Fruit fly (Drosophila melanogaster) whole organism, embryonic: ENCODE results near the gene wus.

Experiments used
- Bgb ChIP-seq: fragments of 200-800 bp; sonication (Bioruptor generic); IDR thresholded peaks from 2 replicates; pipeline ENCODE4 v1.3.6; 2022; ENCODE audit warnings: missing biosample characterization, missing genetic modification characterization; ENCODE audit not compliant: partially characterized antibody
- CG10209 ChIP-seq: fragments of 200-800 bp; sonication (Bioruptor generic); optimal IDR thresholded peaks from 3 replicates; lab custom pipeline; 2017; ENCODE audit warnings: missing biosample characterization, mild to moderate bottlenecking, missing genetic modification characterization, missing genetic modification reagents
- CG14710 ChIP-seq: fragments of 200-800 bp; sonication (Bioruptor generic); optimal IDR thresholded peaks from 3 replicates; lab custom pipeline; 2019; ENCODE audit warnings: missing biosample characterization, mild to moderate bottlenecking, missing genetic modification characterization, moderate library complexity
- CG1832 ChIP-seq: fragments of 200-800 bp; sonication (Bioruptor generic); optimal IDR thresholded peaks from 2 replicates; lab custom pipeline; 2017; ENCODE audit warnings: missing biosample characterization, mild to moderate bottlenecking, missing genetic modification characterization, inconsistent platforms
- CG18764 ChIP-seq: fragments of 200-800 bp; sonication (Bioruptor generic); optimal IDR thresholded peaks from 3 replicates; lab custom pipeline; 2016; ENCODE audit warnings: missing biosample characterization, missing genetic modification characterization
- CG34376 ChIP-seq: fragments of 200-800 bp; sonication (Bioruptor generic); optimal IDR thresholded peaks from 2 replicates; lab custom pipeline; 2018; ENCODE audit warnings: missing biosample characterization, mild to moderate bottlenecking, missing genetic modification characterization
- CG3995 ChIP-seq: fragments of 200-800 bp; sonication (Bioruptor generic); optimal IDR thresholded peaks from 3 replicates; lab custom pipeline; 2016; ENCODE audit warnings: missing biosample characterization, missing genetic modification characterization
- CG42726 ChIP-seq: fragments of 200-800 bp; sonication (Bioruptor generic); IDR thresholded peaks from 2 replicates; pipeline ENCODE4 v1.3.6; 2022; ENCODE audit warnings: missing biosample characterization, missing genetic modification characterization; ENCODE audit not compliant: partially characterized antibody
- CG4617 ChIP-seq: fragments of 200-800 bp; sonication (Bioruptor generic); optimal IDR thresholded peaks from 3 replicates; lab custom pipeline; 2016; ENCODE audit warnings: missing biosample characterization, missing genetic modification characterization, borderline replicate concordance
- CG6791 ChIP-seq: fragments of 200-800 bp; sonication (Bioruptor generic); IDR thresholded peaks from 3 replicates; pipeline ENCODE4 v1.3.6; 2022; ENCODE audit warnings: missing biosample characterization, missing genetic modification characterization; ENCODE audit not compliant: partially characterized antibody
- CG7963 ChIP-seq: fragments of 200-800 bp; sonication (Bioruptor generic); IDR thresholded peaks from 3 replicates; pipeline ENCODE4 v1.3.6; 2022; ENCODE audit warnings: missing biosample characterization, missing genetic modification characterization; ENCODE audit not compliant: partially characterized antibody
- CG7987 ChIP-seq: fragments of 200-800 bp; sonication (Bioruptor generic); optimal IDR thresholded peaks from 2 replicates; lab custom pipeline; 2018; ENCODE audit warnings: missing biosample characterization, mild to moderate bottlenecking, missing genetic modification characterization, moderate library complexity
- CG9797 ChIP-seq: fragments of 200-800 bp; sonication (Bioruptor generic); optimal IDR thresholded peaks from 3 replicates; lab custom pipeline; 2018; ENCODE audit warnings: missing biosample characterization, mild to moderate bottlenecking, missing genetic modification characterization
- CG9932 ChIP-seq: fragments of 200-800 bp; sonication (Bioruptor generic); IDR thresholded peaks from 2 replicates; pipeline ENCODE4 v1.3.6; 2022; ENCODE audit warnings: missing biosample characterization, missing genetic modification characterization
- CrebB ChIP-seq: fragments of 200-800 bp; sonication (Bioruptor generic); optimal IDR thresholded peaks from 3 replicates; lab custom pipeline; 2018; ENCODE audit warnings: missing biosample characterization, mild to moderate bottlenecking, missing genetic modification characterization
- Doc2 ChIP-seq: fragments of 200-800 bp; sonication (Bioruptor generic); IDR thresholded peaks from 2 replicates; pipeline ENCODE4 v1.3.6; 2022; ENCODE audit warnings: missing biosample characterization, missing genetic modification characterization
- Doc3 ChIP-seq: fragments of 200-800 bp; sonication (Bioruptor generic); IDR thresholded peaks from 3 replicates; pipeline ENCODE4 v1.3.6; 2022; ENCODE audit warnings: missing biosample characterization, missing genetic modification characterization; ENCODE audit not compliant: partially characterized antibody
- Drgx ChIP-seq: fragments of 200-800 bp; sonication (Bioruptor generic); IDR thresholded peaks from 2 replicates; pipeline ENCODE4 v1.3.6; 2022; ENCODE audit warnings: missing biosample characterization, missing genetic modification characterization
- Fer3 ChIP-seq: fragments of 200-800 bp; sonication (Bioruptor generic); optimal IDR thresholded peaks from 2 replicates; lab custom pipeline; 2018; ENCODE audit warnings: missing biosample characterization, mild to moderate bottlenecking, missing genetic modification characterization, moderate library complexity
- HLH4C ChIP-seq: fragments of 200-800 bp; sonication (Bioruptor generic); IDR thresholded peaks from 3 replicates; pipeline ENCODE4 v1.3.6; 2022; ENCODE audit warnings: missing biosample characterization, missing genetic modification characterization; ENCODE audit not compliant: partially characterized antibody
- MESR4 ChIP-seq: fragments of 200-800 bp; sonication (Bioruptor generic); optimal IDR thresholded peaks from 2 replicates; lab custom pipeline; 2018; ENCODE audit warnings: missing biosample characterization, mild to moderate bottlenecking, missing genetic modification characterization, moderate library complexity
- Nf-YA ChIP-seq: fragments of 200-800 bp; sonication (Bioruptor generic); IDR thresholded peaks from 2 replicates; pipeline ENCODE4 v1.3.6; 2022; ENCODE audit warnings: missing biosample characterization, missing genetic modification characterization
- bbx ChIP-seq: fragments of 200-800 bp; sonication (Bioruptor generic); IDR thresholded peaks from 2 replicates; pipeline ENCODE4 v1.3.6; 2022; ENCODE audit warnings: missing biosample characterization, missing genetic modification characterization; ENCODE audit not compliant: partially characterized antibody
- bsh ChIP-seq, 2 experiments: fragments of 200-800 bp; sonication (Bioruptor generic); optimal IDR thresholded peaks; 2 replicates each; lab custom pipeline; 2017 to 2018; ENCODE audit warnings: mild to moderate bottlenecking in 2 of 2, missing biosample characterization in 2 of 2, missing genetic modification characterization in 2 of 2, moderate library complexity in 1 of 2
- chinmo ChIP-seq: fragments of 200-800 bp; sonication (Bioruptor generic); IDR thresholded peaks from 4 replicates; pipeline ENCODE4 v1.3.6; 2022; ENCODE audit warnings: missing biosample characterization, missing genetic modification characterization; ENCODE audit not compliant: partially characterized antibody
- crp ChIP-seq, 2 experiments: fragments of 200-800 bp; sonication (Bioruptor generic); optimal IDR thresholded peaks; 2 replicates in 1 of 2; 3 replicates in 1 of 2; lab custom pipeline; 2017; ENCODE audit warnings: missing biosample characterization in 2 of 2, missing genetic modification characterization in 2 of 2, mild to moderate bottlenecking in 1 of 2, moderate library complexity in 1 of 2
- dimm ChIP-seq: fragments of 200-800 bp; sonication (Bioruptor generic); IDR thresholded peaks from 2 replicates; pipeline ENCODE4 v1.3.6; 2022; ENCODE audit warnings: missing biosample characterization, missing genetic modification characterization
- dmrt11E ChIP-seq: fragments of 200-800 bp; sonication (Bioruptor generic); optimal IDR thresholded peaks from 3 replicates; lab custom pipeline; 2018; ENCODE audit warnings: missing biosample characterization, mild to moderate bottlenecking, missing genetic modification characterization, moderate library complexity
- eve ChIP-seq, 2 experiments: fragments of >200 bp; optimal IDR thresholded peaks; 2 replicates each; lab custom pipeline; 2017; ENCODE audit warnings: missing biosample characterization in 2 of 2, missing genetic modification characterization in 2 of 2
- fd3F ChIP-seq: fragments of 200-800 bp; sonication (Bioruptor generic); optimal IDR thresholded peaks from 2 replicates; lab custom pipeline; 2018; ENCODE audit warnings: missing biosample characterization, mild to moderate bottlenecking, missing genetic modification characterization, moderate library complexity
- inv ChIP-seq: fragments of 200-800 bp; sonication (Bioruptor generic); IDR thresholded peaks from 2 replicates; pipeline ENCODE4 v1.3.6; 2022; ENCODE audit warnings: missing biosample characterization, missing genetic modification characterization; ENCODE audit not compliant: partially characterized antibody
- lola ChIP-seq, 3 experiments: fragments of >200 bp in 2 of 3; fragments of 200-800 bp in 1 of 3; sonication (Bioruptor generic) in 1 of 3; optimal IDR thresholded peaks; 2 replicates each; lab custom pipeline; 2017 to 2019; ENCODE audit warnings: missing biosample characterization in 3 of 3, missing genetic modification characterization in 3 of 3, mild to moderate bottlenecking in 1 of 3, moderate library complexity in 1 of 3
- nerfin-2 ChIP-seq: fragments of 200-800 bp; sonication (Bioruptor generic); IDR thresholded peaks from 2 replicates; pipeline ENCODE4 v1.3.6; 2022; ENCODE audit warnings: missing biosample characterization, missing genetic modification characterization; ENCODE audit not compliant: partially characterized antibody
- nmo ChIP-seq: fragments of 200-800 bp; sonication (Bioruptor generic); optimal IDR thresholded peaks from 2 replicates; lab custom pipeline; 2018; ENCODE audit warnings: missing biosample characterization, mild to moderate bottlenecking, missing genetic modification characterization, moderate library complexity
- nom ChIP-seq: fragments of 200-800 bp; sonication (Bioruptor generic); optimal IDR thresholded peaks from 2 replicates; lab custom pipeline; 2017; ENCODE audit warnings: missing biosample characterization, missing genetic modification characterization, mild to moderate bottlenecking, moderate library complexity, missing genetic modification reagents
- onecut ChIP-seq: fragments of 200-800 bp; sonication (Bioruptor generic); IDR thresholded peaks from 2 replicates; pipeline ENCODE4 v1.3.6; 2022; ENCODE audit warnings: missing biosample characterization, missing genetic modification characterization
- org-1 ChIP-seq: fragments of 200-800 bp; sonication (Bioruptor generic); optimal IDR thresholded peaks from 2 replicates; lab custom pipeline; 2017; ENCODE audit warnings: missing biosample characterization, missing genetic modification characterization
- prd ChIP-seq, 3 experiments: fragments of >200 bp in 2 of 3; fragments of 200-800 bp in 1 of 3; sonication (Bioruptor generic) in 1 of 3; optimal IDR thresholded peaks in 2 of 3; IDR thresholded peaks in 1 of 3; 2 replicates in 2 of 3; 3 replicates in 1 of 3; pipeline versions ENCODE4 v1.3.6 to Lab custom; 2017 to 2022; ENCODE audit warnings: missing biosample characterization in 1 of 3, missing genetic modification characterization in 1 of 3
- repo ChIP-seq: fragments of 200-800 bp; sonication (Bioruptor generic); optimal IDR thresholded peaks from 2 replicates; lab custom pipeline; 2016; ENCODE audit warnings: missing biosample characterization, missing genetic modification characterization
- ssp ChIP-seq: fragments of 200-800 bp; sonication (Bioruptor generic); IDR thresholded peaks from 2 replicates; pipeline ENCODE4 v1.3.6; 2022; ENCODE audit warnings: missing biosample characterization, missing genetic modification characterization
- tna ChIP-seq: fragments of 200-800 bp; sonication (Bioruptor generic); IDR thresholded peaks from 2 replicates; pipeline ENCODE4 v1.3.6; 2022; ENCODE audit warnings: missing biosample characterization, missing genetic modification characterization; ENCODE audit not compliant: partially characterized antibody
- unpg ChIP-seq: fragments of 200-800 bp; sonication (Bioruptor generic); optimal IDR thresholded peaks from 3 replicates; lab custom pipeline; 2018; ENCODE audit warnings: missing biosample characterization, mild to moderate bottlenecking, missing genetic modification characterization, moderate library complexity
- usp ChIP-seq: fragments of >200 bp; optimal IDR thresholded peaks from 2 replicates; lab custom pipeline; 2017; ENCODE audit warnings: missing biosample characterization, missing genetic modification characterization
- vvl ChIP-seq: fragments of 200-800 bp; sonication (Bioruptor generic); IDR thresholded peaks from 2 replicates; pipeline ENCODE4 v1.3.6; 2022; ENCODE audit warnings: missing biosample characterization, missing genetic modification characterization
- yki ChIP-seq: fragments of >200 bp; optimal IDR thresholded peaks from 3 replicates; lab custom pipeline; 2018
- zen ChIP-seq: fragments of 200-800 bp; sonication (Bioruptor generic); optimal IDR thresholded peaks from 3 replicates; lab custom pipeline; 2018; ENCODE audit warnings: missing biosample characterization, mild to moderate bottlenecking, missing genetic modification characterization, moderate library complexity

Gene wus

dm6 chrX:16968148-16968823, 27.6 kb upstream of the wus start, which contains the start of gene Ubr1 (continued):
- TF ChIP-seq unpg (GFP tag; lab: Kevin White, UChicago), result no peak
- peak; percentile 8 for TF ChIP-seq repo (GFP tag; lab: Kevin White, UChicago)
- peak; percentile 78; the same call in 1 of the 2 replicates for TF ChIP-seq vvl
- peak; percentile 41 for TF ChIP-seq CG9797
- TF ChIP-seq Doc3 (GFP tag; lab: Robert Waterston, UW), result peak; percentile 65
- TF ChIP-seq Nf-YA (GFP tag; lab: Robert Waterston, UW), result no peak
- peak; percentile 99 for TF ChIP-seq CG6791 (GFP tag; lab: Robert Waterston, UW)
- TF ChIP-seq MESR4, result peak; percentile 79
- TF ChIP-seq CG7963 (GFP tag; lab: Robert Waterston, UW), result peak; percentile 97
- TF ChIP-seq CG4617 (GFP tag; lab: Kevin White, UChicago), result peak; percentile 84
- TF ChIP-seq CG42726 (GFP tag; lab: Robert Waterston, UW), result peak; percentile 95
- TF ChIP-seq nerfin-2 (GFP tag; lab: Robert Waterston, UW), result peak; percentile 97
- peak in 1 of 2 experiments; percentile 44 for TF ChIP-seq eve (GFP tag; optimal IDR thresholded peaks at IDR 0.05; lab: Kevin White, UChicago)
- TF ChIP-seq dmrt11E (tag; lab: Kevin White, UChicago), result no peak
- TF ChIP-seq Bgb (GFP tag; lab: Robert Waterston, UW), result peak; percentile 98
- TF ChIP-seq bbx (GFP tag; lab: Robert Waterston, UW), result peak; percentile 96
- TF ChIP-seq ssp (GFP tag; lab: Robert Waterston, UW), result peak; percentile 98
- TF ChIP-seq HLH4C (GFP tag; lab: Robert Waterston, UW), result peak; percentile 97
- TF ChIP-seq zen (tag; lab: Kevin White, UChicago), result peak; percentile 65
- peak; percentile 79 for TF ChIP-seq CG14710 (tag; lab: Kevin White, UChicago)
- peak; percentile 88 for TF ChIP-seq inv (GFP tag; lab: Robert Waterston, UW)
- TF ChIP-seq onecut (GFP tag; lab: Robert Waterston, UW), result 0 out of 2 replicates have a peak, but pooled peaks have one; percentile 36
- no peak for TF ChIP-seq org-1 (GFP tag; lab: Kevin White, UChicago)
- no peak for TF ChIP-seq prd (optimal IDR thresholded peaks at IDR 0.05; lab: Kevin White, UChicago)
- 0 out of 3 replicates have a peak, but pooled peaks have one; percentile 6 for TF ChIP-seq prd (GFP tag; IDR thresholded peaks at IDR 0.05; lab: Robert Waterston, UW)
- TF ChIP-seq CG3995 (GFP tag; lab: Kevin White, UChicago), result peak; percentile 15
- TF ChIP-seq CG9932 (GFP tag; lab: Robert Waterston, UW), result peak; percentile 47; the same call in 1 of the 2 replicates
- peak in 1 of 2 experiments; percentile 6 for TF ChIP-seq crp (GFP tag; optimal IDR thresholded peaks at IDR 0.05; lab: Kevin White, UChicago)
- no peak for TF ChIP-seq CG10209 (GFP tag; lab: Kevin White, UChicago)
- TF ChIP-seq Drgx (GFP tag; lab: Robert Waterston, UW), result peak; percentile 83
- TF ChIP-seq CrebB (tag; lab: Kevin White, UChicago), result no peak
- peak; percentile 97 for TF ChIP-seq nom
- TF ChIP-seq dimm (GFP tag; lab: Robert Waterston, UW), result no peak
- TF ChIP-seq yki, result no peak
- TF ChIP-seq tna (GFP tag; lab: Robert Waterston, UW), result peak; percentile 97
- TF ChIP-seq CG34376 (GFP tag; lab: Kevin White, UChicago), result peak; percentile 27
- no peak for TF ChIP-seq fd3F (GFP tag; lab: Kevin White, UChicago)
- no peak for TF ChIP-seq Fer3 (tag; lab: Kevin White, UChicago)
- TF ChIP-seq CG7987 (GFP tag; lab: Kevin White, UChicago), result peak; percentile 6
- TF ChIP-seq nmo (GFP tag; lab: Kevin White, UChicago), result peak; percentile 40
- TF ChIP-seq Doc2, result no peak
- TF ChIP-seq CG1832 (GFP tag; lab: Kevin White, UChicago), result no peak
- TF ChIP-seq usp (GFP tag; lab: Kevin White, UChicago), result no peak
- peak in 1 of 2 experiments; percentile 85 for TF ChIP-seq bsh (GFP tag; optimal IDR thresholded peaks at IDR 0.05; lab: Kevin White, UChicago)
- TF ChIP-seq chinmo (GFP tag; lab: Robert Waterston, UW), result peak; percentile 93
- TF ChIP-seq lola (GFP tag; optimal IDR thresholded peaks at IDR 0.05; lab: Kevin White, UChicago), result peak in 1 of 3 experiments; percentile 86
- TF ChIP-seq CG18764, result peak; percentile 99
